Fruit fly (Drosophila melanogaster) whole organism, wandering third instar larva: ENCODE data around the gene CG5928.

Experiments
- Hr78 ChIP-seq: fragments of >200 bp; optimal IDR thresholded peaks from 2 replicates; lab custom pipeline; 2017; ENCODE audit warnings: missing biosample characterization, missing genetic modification characterization
- Hr83 ChIP-seq: fragments of 200-300 bp; sonication (Bioruptor generic); optimal IDR thresholded peaks from 2 replicates; lab custom pipeline; 2016; ENCODE audit warnings: missing biosample characterization, mild to moderate bottlenecking, missing genetic modification characterization, moderate library complexity; ENCODE audit not compliant: poor library complexity, severe bottlenecking
- lola ChIP-seq: fragments of >200 bp; optimal IDR thresholded peaks from 2 replicates; lab custom pipeline; 2017; ENCODE audit warnings: missing biosample characterization, missing genetic modification characterization

DNA sequence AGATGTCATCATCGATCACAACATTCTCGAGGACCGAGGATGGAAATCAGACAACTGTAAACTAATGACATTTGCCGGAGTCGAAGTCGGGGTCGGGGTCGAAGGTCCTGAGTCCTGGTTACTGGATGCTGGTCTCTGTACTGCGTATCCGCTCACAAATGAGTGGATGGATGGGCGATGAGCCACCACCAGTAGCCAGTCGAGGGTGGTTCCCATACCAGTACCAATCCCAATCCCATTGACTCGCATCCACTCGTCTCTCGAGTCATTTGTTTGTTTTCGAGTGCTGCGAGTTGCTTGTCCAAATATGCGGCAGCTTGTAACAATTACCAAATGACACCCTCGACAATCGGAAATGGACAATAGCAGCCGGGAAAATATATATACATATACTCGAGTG, 34.9 kb upstream of the CG5928 start:
- TF ChIP-seq lola (GFP tag; lab: Kevin White, UChicago) (no peak), Hr83 (no peak), Hr78 (GFP tag; lab: Kevin White, UChicago) (no peak)
